Worm (Caenorhabditis elegans): Measurements from ENCODE around the gene F52H3.6.

F52H3.6 gene

DNA sequence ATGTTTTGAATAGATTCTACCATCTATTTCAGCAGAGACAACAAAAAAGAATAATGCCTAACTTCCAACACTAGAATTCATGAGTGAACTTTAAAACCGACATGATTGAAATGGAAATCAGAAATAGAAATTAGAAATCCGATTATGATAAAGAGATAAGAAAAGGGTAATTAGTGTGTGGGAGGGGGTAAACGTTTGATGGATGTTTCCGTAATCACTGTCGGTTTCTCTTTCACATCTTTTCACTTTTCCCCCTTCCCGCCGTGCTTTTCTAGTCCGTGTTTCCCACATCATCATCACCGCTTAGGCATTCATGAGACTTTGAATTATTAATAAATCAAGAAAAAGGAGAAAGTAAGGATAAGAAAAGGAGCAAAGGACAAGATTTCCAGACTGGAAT lies 17.4 kb upstream of the F52H3.6 start:
- TF ChIP-seq ceh-34 (tag; optimal IDR thresholded peaks at IDR 0.05), result no peak
- TF ChIP-seq sox-2 (GFP tag; IDR thresholded peaks at IDR 0.05), result no peak
- no peak for TF ChIP-seq unc-3 (GFP tag; conservative IDR thresholded peaks at IDR 0.05)
- no peak for TF ChIP-seq unc-3 (tag; optimal IDR thresholded peaks at IDR 0.05)
- no peak for TF ChIP-seq fax-1 (tag; optimal IDR thresholded peaks at IDR 0.05)
- TF ChIP-seq fkh-10 (GFP tag; optimal IDR thresholded peaks at IDR 0.05), result no peak
- TF ChIP-seq ref-2 (tag; optimal IDR thresholded peaks at IDR 0.05), result no peak

DNA sequence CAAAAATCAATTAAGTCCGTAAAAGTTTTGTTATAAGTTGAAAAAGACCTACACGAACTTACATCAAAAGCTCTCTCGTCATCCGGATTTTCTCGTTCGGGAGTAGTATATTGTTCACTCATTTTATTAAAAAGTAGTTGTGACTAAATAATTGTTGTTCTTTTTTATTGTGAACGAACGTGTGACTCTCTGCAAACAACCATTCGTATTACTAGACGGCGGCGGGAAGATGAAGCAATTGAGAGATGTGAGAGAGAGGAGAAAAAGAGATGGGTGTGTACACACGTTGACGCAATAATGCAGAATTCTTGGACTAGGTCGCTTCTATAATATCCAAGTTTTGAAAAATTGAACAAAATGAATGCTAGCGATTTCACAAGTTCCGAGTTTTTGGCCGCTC lies 16.7 kb upstream of the F52H3.6 start, which contains the start of the genes F52H3.11 and bath-38:
Gene F52H3.11, minus strand, starts transcription at position 203 of the 400 bp plus-strand sequence.
Gene bath-38, minus strand, starts transcription at position 310 of the 400 bp plus-strand sequence.
- TF ChIP-seq dmd-4 (tag; optimal IDR thresholded peaks at IDR 0.05; ENCODE audit: borderline replicate concordance) (no peak), ahr-1 (tag; optimal IDR thresholded peaks at IDR 0.05) (no peak), hlh-13 (GFP tag; optimal IDR thresholded peaks at IDR 0.05) (no peak), ceh-14 (tag; optimal IDR thresholded peaks at IDR 0.05) (no peak), tbx-2 (tag; optimal IDR thresholded peaks at IDR 0.05) (no peak), syd-9 (tag; optimal IDR thresholded peaks at IDR 0.05) (no peak), nhr-11 (tag; optimal IDR thresholded peaks at IDR 0.05) (no peak), madf-2 (tag; optimal IDR thresholded peaks at IDR 0.05) (no peak), zip-5 (tag; optimal IDR thresholded peaks at IDR 0.05) (no peak), nhr-232 (tag; optimal IDR thresholded peaks at IDR 0.05) (no peak), ceh-31 (tag; optimal IDR thresholded peaks at IDR 0.05) (peak; percentile 42), ceh-9 (tag; optimal IDR thresholded peaks at IDR 0.05) (no peak), rnt-1 (tag; optimal IDR thresholded peaks at IDR 0.05) (no peak), C38D4.7 (GFP tag; optimal IDR thresholded peaks at IDR 0.05) (no peak), nfya-1 (tag; optimal IDR thresholded peaks at IDR 0.05) (peak; percentile 15), F13H6.1 (tag; optimal IDR thresholded peaks at IDR 0.05) (no peak), K09A11.1 (tag; optimal IDR thresholded peaks at IDR 0.05; ENCODE audit: insufficient read depth) (no peak), unc-42 (tag; optimal IDR thresholded peaks at IDR 0.05) (peak; percentile 13), ref-2 (tag; optimal IDR thresholded peaks at IDR 0.05) (no peak), dve-1 (tag; optimal IDR thresholded peaks at IDR 0.05) (no peak), ceh-45 (GFP tag; IDR thresholded peaks at IDR 0.05) (no peak), pat-9 (tag; optimal IDR thresholded peaks at IDR 0.05) (no peak), ceh-30 (tag; optimal IDR thresholded peaks at IDR 0.05) (no peak), fkh-6 (tag; optimal IDR thresholded peaks at IDR 0.05) (no peak), ceh-34 (tag; optimal IDR thresholded peaks at IDR 0.05) (no peak), ceh-48 (tag; optimal IDR thresholded peaks at IDR 0.05) (no peak), pha-4 (tag; optimal IDR thresholded peaks at IDR 0.05) (no peak)

DNA sequence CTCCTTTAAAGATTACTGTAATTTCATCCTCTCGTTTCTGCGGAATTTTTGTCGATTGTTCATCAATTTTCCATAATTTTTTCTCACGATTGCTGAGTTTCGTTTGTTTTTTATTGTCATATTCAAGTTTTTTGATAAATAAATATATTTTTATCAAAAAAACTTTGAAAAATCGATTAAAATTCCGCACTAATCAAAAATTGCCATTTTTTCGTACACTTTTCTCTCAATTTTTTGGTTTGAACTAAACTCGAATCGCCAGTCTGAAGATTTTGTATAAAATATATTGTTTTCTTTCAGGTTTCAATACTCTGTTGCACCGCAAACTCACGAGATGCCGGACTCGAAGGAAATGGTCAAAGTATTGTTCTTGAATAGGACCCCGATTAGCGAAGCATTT lies 12.6 kb upstream of the F52H3.6 start, which contains the start of gene ogr-2:
Gene ogr-2, plus strand, starts transcription at position 301 of the 400 bp plus-strand sequence.
- no peak for TF ChIP-seq ama-1 (optimal IDR thresholded peaks at IDR 0.05)
- TF ChIP-seq pat-9 (tag; optimal IDR thresholded peaks at IDR 0.05), result no peak
- no peak for TF ChIP-seq pha-2 (tag; optimal IDR thresholded peaks at IDR 0.05)
- TF ChIP-seq ref-2 (tag; optimal IDR thresholded peaks at IDR 0.05), result no peak
- no peak for TF ChIP-seq pha-4 (tag; optimal IDR thresholded peaks at IDR 0.05)
- no peak for TF ChIP-seq unc-86 (tag; optimal IDR thresholded peaks at IDR 0.05)
- no peak for TF ChIP-seq C38D4.7 (GFP tag; optimal IDR thresholded peaks at IDR 0.05)
- no peak for TF ChIP-seq fkh-10 (GFP tag; optimal IDR thresholded peaks at IDR 0.05)
- TF ChIP-seq ceh-14 (tag; optimal IDR thresholded peaks at IDR 0.05), result no peak
- no peak for TF ChIP-seq ceh-48 (tag; optimal IDR thresholded peaks at IDR 0.05)
- no peak for TF ChIP-seq unc-55 (GFP tag; optimal IDR thresholded peaks at IDR 0.05)
- no peak for TF ChIP-seq ttx-3 (tag; optimal IDR thresholded peaks at IDR 0.05)
- no peak for TF ChIP-seq pag-3 (tag; optimal IDR thresholded peaks at IDR 0.05; ENCODE audit: borderline replicate concordance)
- TF ChIP-seq eyg-1 (tag; optimal IDR thresholded peaks at IDR 0.05), result no peak

All from whole organism, late embryonic.